Worm (Caenorhabditis elegans): ENCODE results near the gene W10G11.2.

ce11 chrII:3561561-3561960, at the start of gene W10G11.2:
- TF ChIP-seq snpc-4 (tag; optimal IDR thresholded peaks at IDR 0.05) (no peak), zag-1 (tag; optimal IDR thresholded peaks at IDR 0.05) (no peak), elt-1 (tag; optimal IDR thresholded peaks at IDR 0.05) (no peak), pha-4 (tag; optimal IDR thresholded peaks at IDR 0.05) (no peak), elt-2 (tag; optimal IDR thresholded peaks at IDR 0.05) (no peak), nfya-1 (tag; optimal IDR thresholded peaks at IDR 0.05; ENCODE audit: insufficient read depth) (no peak), jun-1 (tag; optimal IDR thresholded peaks at IDR 0.05) (no peak)

Measured in whole organism, L3 larva.